Worm (Caenorhabditis elegans): ENCODE measurements around the gene ubxn-2.

DNA sequence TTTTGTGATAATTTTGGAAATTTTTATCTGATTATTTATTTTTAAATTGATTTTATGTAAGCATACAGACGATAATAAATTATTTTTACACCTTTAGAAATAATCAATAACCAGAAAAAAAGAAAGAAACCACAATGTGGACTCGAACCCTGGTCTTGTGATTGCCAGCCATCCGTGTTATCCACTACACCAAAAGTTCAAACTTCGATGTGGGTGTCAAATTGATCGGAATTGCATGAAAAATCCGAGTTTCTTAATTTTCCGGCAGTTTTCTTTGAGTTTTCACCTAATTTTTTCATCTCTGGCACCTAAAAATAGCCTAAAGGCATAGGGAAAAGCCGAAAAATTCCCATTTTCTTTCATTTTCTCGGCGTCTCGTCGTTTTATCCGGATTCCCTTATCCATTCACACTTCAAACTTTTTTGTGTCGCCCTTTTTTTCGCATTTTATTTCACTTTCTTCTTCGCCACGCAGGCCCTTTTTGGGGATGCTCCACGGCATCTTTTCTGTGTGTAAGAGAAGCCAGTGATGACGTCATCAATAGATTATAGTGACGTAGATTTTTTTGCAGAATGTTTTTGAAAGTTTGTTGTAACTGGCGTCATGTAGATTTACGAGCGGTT, 21.9 kb upstream of the ubxn-2 start:
- TF ChIP-seq ceh-43 (GFP tag; optimal IDR thresholded peaks at IDR 0.05) (no peak), lsy-2 (tag; optimal IDR thresholded peaks at IDR 0.05) (no peak), ham-2 (GFP tag; optimal IDR thresholded peaks at IDR 0.05) (no peak), nhr-237 (tag; optimal IDR thresholded peaks at IDR 0.05) (no peak), elt-3 (tag; optimal IDR thresholded peaks at IDR 0.05) (no peak), elt-1 (tag; optimal IDR thresholded peaks at IDR 0.05; ENCODE audit: borderline replicate concordance, insufficient read depth) (no peak), nhr-76 (tag; optimal IDR thresholded peaks at IDR 0.05) (no peak)

All from whole organism, mixed stage, embryonic.